Fruit fly (Drosophila melanogaster) whole organism, prepupa: ENCODE results near the gene CG46439.
"Not testable (repeated sequence)": the region's sequence is repeated elsewhere in the genome, so short reads cannot be mapped to it uniquely, and the experiment has no call there.

Source experiments
- CG11902 ChIP-seq: fragments of 200-800 bp; sonication (Bioruptor generic); optimal IDR thresholded peaks from 3 replicates; lab custom pipeline; 2016; ENCODE audit warnings: missing biosample characterization, missing genetic modification characterization
- CG6163 ChIP-seq: fragments of 200-800 bp; sonication (Bioruptor generic); IDR thresholded peaks from 3 replicates; pipeline ENCODE4 v1.3.6; 2022; ENCODE audit warnings: missing biosample characterization, missing genetic modification characterization
- CG8319 ChIP-seq: fragments of 200-800 bp; sonication (Bioruptor generic); optimal IDR thresholded peaks from 3 replicates; lab custom pipeline; 2016; ENCODE audit warnings: missing biosample characterization, missing genetic modification characterization
- Hr38 ChIP-seq: sonication (Bioruptor generic); optimal IDR thresholded peaks from 2 replicates; lab custom pipeline; 2016; ENCODE audit warnings: missing biosample characterization, missing genetic modification characterization
- Sox14 ChIP-seq: fragments of 200-800 bp; sonication (Bioruptor generic); optimal IDR thresholded peaks from 3 replicates; lab custom pipeline; 2016; ENCODE audit warnings: missing biosample characterization, missing genetic modification characterization
- dac ChIP-seq: fragments of 200-800 bp; sonication (Bioruptor generic); optimal IDR thresholded peaks from 2 replicates; lab custom pipeline; 2017; ENCODE audit warnings: missing biosample characterization, mild to moderate bottlenecking, missing genetic modification characterization
- esn ChIP-seq: fragments of 200-800 bp; sonication (Bioruptor generic); optimal IDR thresholded peaks from 2 replicates; lab custom pipeline; 2016; ENCODE audit warnings: missing biosample characterization, mild to moderate bottlenecking, missing genetic modification characterization, moderate library complexity
- net ChIP-seq: fragments of 200-800 bp; sonication (Bioruptor generic); optimal IDR thresholded peaks from 3 replicates; lab custom pipeline; 2016; ENCODE audit warnings: missing biosample characterization, missing genetic modification characterization
- ss ChIP-seq, 2 experiments: fragments of 200-800 bp; sonication (Bioruptor generic); optimal IDR thresholded peaks; 2 replicates in 1 of 2; 3 replicates in 1 of 2; lab custom pipeline; 2017 to 2018; ENCODE audit warnings: mild to moderate bottlenecking in 2 of 2, missing biosample characterization in 2 of 2, missing genetic modification characterization in 2 of 2, moderate library complexity in 1 of 2
- vri ChIP-seq: fragments of 200-800 bp; sonication (Bioruptor generic); optimal IDR thresholded peaks from 3 replicates; lab custom pipeline; 2016; ENCODE audit warnings: missing biosample characterization, mild to moderate bottlenecking, missing genetic modification characterization

DNA sequence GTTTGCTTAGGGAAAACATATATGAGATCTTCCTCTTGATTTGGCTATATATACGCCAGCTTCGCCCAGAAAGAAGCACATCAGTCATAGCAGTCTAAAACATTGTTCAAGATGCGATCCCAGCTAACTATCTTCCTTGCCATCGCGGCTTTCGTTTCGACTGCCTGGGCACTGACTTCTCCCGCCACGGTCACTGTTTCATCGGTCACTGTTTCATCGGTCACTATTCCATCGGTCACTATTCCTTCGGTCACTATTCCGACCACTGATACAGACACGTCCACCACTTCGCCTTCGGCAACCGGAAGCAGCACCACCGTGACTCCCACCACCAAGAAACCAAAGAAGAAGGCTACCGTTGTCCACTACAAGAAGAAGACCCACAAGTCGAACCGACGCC, 38.8 kb upstream of the CG46439 start, which contains the start of gene CG14143:
- not testable (repeated sequence) for TF ChIP-seq CG11902 (GFP tag; lab: Kevin White, UChicago); net (GFP tag; lab: Kevin White, UChicago); esn (GFP tag; lab: Kevin White, UChicago); dac (GFP tag; lab: Kevin White, UChicago); CG8319 (GFP tag; lab: Kevin White, UChicago); CG6163 (GFP tag; lab: Robert Waterston, UW); Hr38; vri (GFP tag; lab: Kevin White, UChicago); Sox14 (GFP tag; lab: Kevin White, UChicago); ss (GFP tag; optimal IDR thresholded peaks at IDR 0.05; lab: Kevin White, UChicago)
